Fruit fly (Drosophila melanogaster) whole organism, pupa: ENCODE measurements around the gene stumps.

Experiments used
- CG13204 ChIP-seq: fragments of 200-800 bp; sonication (Bioruptor generic); optimal IDR thresholded peaks from 2 replicates; lab custom pipeline; 2018; ENCODE audit warnings: missing biosample characterization, mild to moderate bottlenecking, missing genetic modification characterization, moderate library complexity
- CG32121 ChIP-seq: fragments of 200-800 bp; sonication (Bioruptor generic); IDR thresholded peaks from 2 replicates; pipeline ENCODE4 v1.3.6; 2022; ENCODE audit warnings: missing biosample characterization, missing genetic modification characterization
- CG4496 ChIP-seq: fragments of 200-800 bp; sonication (Bioruptor generic); IDR thresholded peaks from 3 replicates; pipeline ENCODE4 v1.3.6; 2022; ENCODE audit warnings: missing biosample characterization, missing genetic modification characterization
- CG8159 ChIP-seq: fragments of 200-800 bp; sonication (Bioruptor generic); optimal IDR thresholded peaks from 3 replicates; lab custom pipeline; 2018; ENCODE audit warnings: missing biosample characterization, mild to moderate bottlenecking, missing genetic modification characterization, moderate library complexity
- Pif1B ChIP-seq: fragments of 200-800 bp; sonication (Bioruptor generic); optimal IDR thresholded peaks from 3 replicates; lab custom pipeline; 2016; ENCODE audit warnings: missing biosample characterization, missing genetic modification characterization
- Snoo ChIP-seq: fragments of 200-800 bp; sonication (Bioruptor generic); optimal IDR thresholded peaks from 3 replicates; lab custom pipeline; 2017; ENCODE audit warnings: missing biosample characterization, mild to moderate bottlenecking, missing genetic modification characterization, inconsistent platforms
- fd96Ca ChIP-seq: fragments of 200-800 bp; sonication (Bioruptor generic); IDR thresholded peaks from 3 replicates; pipeline ENCODE4 v1.3.6; 2022; ENCODE audit warnings: missing biosample characterization, missing genetic modification characterization
- rn ChIP-seq: fragments of 200-800 bp; sonication (Bioruptor generic); IDR thresholded peaks from 2 replicates; pipeline ENCODE4 v1.3.6; 2022; ENCODE audit warnings: missing biosample characterization, missing genetic modification characterization

dm6 chr3R:14580045-14580579 lies 3.1 kb downstream of the stumps start:
- no peak for TF ChIP-seq CG32121
- no peak for TF ChIP-seq CG4496 (GFP tag; lab: Robert Waterston, UW)
- TF ChIP-seq fd96Ca (GFP tag; lab: Robert Waterston, UW) = no peak
- TF ChIP-seq rn = no peak
- no peak for TF ChIP-seq CG13204 (GFP tag; lab: Kevin White, UChicago)
- no peak for TF ChIP-seq CG8159 (tag; lab: Kevin White, UChicago)
- no peak for TF ChIP-seq Pif1B
- no peak for TF ChIP-seq Snoo (tag; lab: Kevin White, UChicago)
